Fruit fly (Drosophila melanogaster): Measurements from ENCODE around the gene GatC.

Gene GatC

dm6 chr2L:13807097-13807496 is 25.8 kb downstream of the GatC start:
- no peak for TF ChIP-seq CTCF (optimal IDR thresholded peaks at IDR 0.05)
- TF ChIP-seq CG8478 (optimal IDR thresholded peaks at IDR 0.05) = no peak

DNA sequence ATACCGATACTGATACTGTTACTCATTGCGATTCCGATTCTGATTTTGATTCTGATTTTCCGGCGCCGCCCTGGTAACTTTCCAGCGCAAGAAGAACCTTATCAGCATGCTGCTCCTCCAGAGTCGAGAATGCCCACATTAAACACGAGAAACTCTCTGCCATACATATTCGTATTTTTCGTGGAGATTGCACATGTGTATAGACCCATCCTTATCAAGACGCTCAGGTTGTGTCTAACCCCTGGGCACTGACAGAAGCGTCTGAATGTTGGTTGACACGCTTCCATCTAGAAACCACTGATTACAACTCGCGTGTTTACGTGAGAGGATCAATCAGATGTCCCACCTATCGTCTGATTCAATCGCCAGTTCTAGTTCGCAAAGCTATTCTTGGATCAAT is 27.7 kb downstream of the GatC start:
- TF ChIP-seq CTCF (optimal IDR thresholded peaks at IDR 0.05) (no peak), CG8478 (optimal IDR thresholded peaks at IDR 0.05) (no peak)

- TF ChIP-seq CG8478 (optimal IDR thresholded peaks at IDR 0.05) = no peak
These were observed 28.3 kb downstream of the GatC start for dm6 chr2L:13804561-13805067.

DNA sequence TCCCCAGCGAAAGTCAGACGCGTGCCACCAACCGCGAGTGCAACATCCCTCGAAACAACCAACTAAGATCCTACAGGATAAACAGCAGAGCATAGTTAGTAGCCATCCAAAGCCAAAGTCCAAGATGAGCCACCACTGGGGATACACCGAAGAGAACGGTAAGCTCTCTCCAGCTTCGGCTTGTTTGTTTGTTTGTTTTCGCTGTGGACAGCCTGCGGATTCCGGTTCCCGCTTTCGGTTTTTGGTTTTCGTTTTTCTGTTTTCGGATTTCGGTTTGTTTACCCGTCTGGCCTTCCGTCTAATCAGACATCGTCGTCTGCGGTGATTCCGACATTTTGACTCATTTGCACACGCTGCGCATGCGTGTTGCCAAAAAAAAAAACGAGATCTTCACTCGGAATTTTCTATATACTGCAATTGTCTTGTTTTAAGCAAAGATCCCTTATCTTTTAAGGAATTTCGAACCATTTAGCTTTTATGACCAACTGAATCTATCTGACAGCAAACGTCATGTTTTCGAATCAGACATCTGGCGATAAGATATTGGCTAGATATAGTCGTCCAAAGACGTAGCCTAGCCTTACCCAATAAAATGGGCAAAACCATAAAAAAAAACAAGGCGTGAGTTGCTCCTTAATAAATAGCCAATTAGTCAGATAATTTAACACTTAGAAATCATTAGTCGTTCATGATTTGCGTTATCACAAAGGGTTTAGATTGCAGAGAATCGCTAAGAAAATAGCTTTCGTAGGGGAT is 28.9 kb downstream of the GatC start:
- TF ChIP-seq CG8478 (optimal IDR thresholded peaks at IDR 0.05) (no peak), CTCF (optimal IDR thresholded peaks at IDR 0.05) (no peak)

DNA sequence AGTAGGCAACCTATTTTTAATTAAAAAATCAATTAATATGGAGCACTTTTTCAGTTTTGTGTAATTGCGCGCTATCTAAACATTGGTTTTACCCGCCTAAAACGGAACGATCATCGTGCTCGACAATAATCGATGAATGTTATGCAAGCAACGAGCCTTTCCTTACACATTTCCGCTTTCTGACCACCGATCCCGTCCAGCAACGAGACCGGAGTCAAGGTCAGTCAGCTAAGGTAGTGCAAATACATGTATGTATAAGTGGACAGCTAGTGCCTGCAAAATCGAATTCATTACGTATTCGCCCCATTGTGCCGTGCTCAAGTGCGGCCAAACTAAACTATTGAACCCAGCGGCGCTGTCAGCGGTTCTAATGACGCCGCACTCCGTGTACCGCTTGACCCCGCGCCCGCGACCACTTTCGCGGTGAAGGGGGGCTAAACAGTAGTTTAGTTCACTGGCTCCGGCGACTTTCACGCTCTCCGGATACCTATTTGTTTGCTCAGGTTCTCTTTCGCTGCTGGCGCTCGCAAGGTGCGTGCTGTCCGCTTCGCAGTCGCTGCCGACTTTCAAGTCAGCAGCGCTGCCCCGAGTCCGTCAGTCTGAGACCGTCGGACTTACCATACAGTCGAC is 29.8 kb downstream of the GatC start, which contains the start of gene CAH1:
CAH1 (plus strand) TSS at position 595 of the 630 bp plus-strand sequence.
- TF ChIP-seq CG8478 (optimal IDR thresholded peaks at IDR 0.05) = no peak
- TF ChIP-seq CTCF (optimal IDR thresholded peaks at IDR 0.05) = no peak

DNA sequence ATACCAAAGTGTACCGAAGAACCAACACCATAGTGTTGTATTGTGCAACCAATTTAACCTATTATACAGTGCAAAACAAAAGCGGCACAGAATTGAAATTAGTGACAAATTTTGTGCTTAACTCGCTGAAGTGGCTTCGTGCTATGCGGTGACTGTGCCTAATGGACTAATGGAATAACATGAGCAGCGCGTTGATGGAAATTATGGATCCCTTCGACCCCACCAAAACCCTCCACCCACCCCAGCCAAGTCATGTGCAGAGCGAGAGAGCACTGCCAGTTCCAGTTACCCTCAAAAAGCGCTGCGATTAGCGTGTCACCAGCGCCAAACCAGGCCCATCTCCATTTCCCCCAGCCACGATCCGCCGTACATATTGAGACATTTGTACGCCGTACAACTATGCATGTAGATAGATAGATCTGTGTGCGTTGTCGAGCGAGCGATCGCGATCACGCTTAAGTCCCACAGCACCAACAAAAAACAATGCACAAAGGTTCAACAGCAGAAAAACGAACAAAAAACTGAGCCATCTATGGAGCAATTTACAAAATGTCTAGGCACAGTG is 30.7 kb downstream of the GatC start:
- TF ChIP-seq CG8478 (optimal IDR thresholded peaks at IDR 0.05) (no peak), CTCF (optimal IDR thresholded peaks at IDR 0.05) (no peak)

DNA sequence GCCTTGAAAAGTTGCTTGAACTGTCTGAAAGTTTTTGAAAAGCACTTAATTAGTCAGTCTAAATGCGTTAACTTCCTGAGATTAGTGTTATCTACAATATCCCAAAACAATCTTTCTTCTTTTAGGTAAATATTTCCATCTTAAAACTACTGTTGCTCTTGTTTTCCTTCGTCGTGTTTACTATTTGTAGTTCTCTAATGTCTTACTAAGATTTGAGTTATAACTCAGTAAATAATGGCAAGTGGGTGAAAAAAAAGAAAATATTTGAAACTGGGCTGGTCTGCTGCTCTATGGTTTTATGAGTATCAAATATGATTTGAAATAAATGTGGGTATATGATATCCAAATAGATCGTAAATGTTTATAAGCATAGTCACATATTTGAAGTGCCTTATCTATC is 31.7 kb downstream of the GatC start:
- no peak for TF ChIP-seq CG8478 (optimal IDR thresholded peaks at IDR 0.05)
- no peak for TF ChIP-seq CTCF (optimal IDR thresholded peaks at IDR 0.05)

dm6 chr2L:13793405-13793804 is 39.5 kb downstream of the GatC start, which contains the start of gene Sec71:
TSS of gene Sec71 (plus strand) at chr2L:13793521.
- no peak for TF ChIP-seq CG8478 (optimal IDR thresholded peaks at IDR 0.05)
- no peak for TF ChIP-seq CTCF (optimal IDR thresholded peaks at IDR 0.05)

- TF ChIP-seq CG8478 (optimal IDR thresholded peaks at IDR 0.05) (no peak), CTCF (optimal IDR thresholded peaks at IDR 0.05) (no peak)
These were observed 42.2 kb downstream of the GatC start, which contains the start of gene CG16863 for dm6 chr2L:13790715-13791114. TSS of gene CG16863 (plus strand) at chr2L:13790959.

DNA sequence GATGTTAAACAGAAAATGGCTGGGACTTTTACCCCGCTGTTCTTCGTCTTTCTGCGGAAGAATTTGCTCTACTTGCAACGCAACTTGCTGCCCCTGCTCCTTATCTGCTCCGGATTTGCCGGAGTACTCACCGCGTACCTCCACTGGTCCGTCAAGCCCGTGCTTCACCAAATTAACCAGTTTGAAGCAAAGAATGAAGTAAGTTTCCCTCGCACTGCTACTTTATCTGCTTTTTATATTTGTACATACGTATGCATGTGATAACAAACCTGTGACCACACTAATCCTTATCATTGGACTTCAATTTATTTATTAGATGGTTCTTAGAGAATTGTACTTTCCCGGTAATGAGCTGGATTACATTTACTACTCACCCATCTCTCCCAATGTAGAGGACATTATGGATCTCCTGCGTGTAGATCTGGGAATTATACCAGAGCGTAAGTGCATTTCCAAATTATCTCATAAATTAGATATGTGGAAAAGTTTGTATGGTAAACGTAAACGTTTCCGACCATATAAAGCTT is 48.7 kb downstream of the GatC start, which contains the start of gene CG16890:
CG16890 (minus strand) TSS at position 184 of the 527 bp plus-strand sequence.
- no peak for TF ChIP-seq CG8478 (optimal IDR thresholded peaks at IDR 0.05)
- no peak for TF ChIP-seq CTCF (optimal IDR thresholded peaks at IDR 0.05)

DNA sequence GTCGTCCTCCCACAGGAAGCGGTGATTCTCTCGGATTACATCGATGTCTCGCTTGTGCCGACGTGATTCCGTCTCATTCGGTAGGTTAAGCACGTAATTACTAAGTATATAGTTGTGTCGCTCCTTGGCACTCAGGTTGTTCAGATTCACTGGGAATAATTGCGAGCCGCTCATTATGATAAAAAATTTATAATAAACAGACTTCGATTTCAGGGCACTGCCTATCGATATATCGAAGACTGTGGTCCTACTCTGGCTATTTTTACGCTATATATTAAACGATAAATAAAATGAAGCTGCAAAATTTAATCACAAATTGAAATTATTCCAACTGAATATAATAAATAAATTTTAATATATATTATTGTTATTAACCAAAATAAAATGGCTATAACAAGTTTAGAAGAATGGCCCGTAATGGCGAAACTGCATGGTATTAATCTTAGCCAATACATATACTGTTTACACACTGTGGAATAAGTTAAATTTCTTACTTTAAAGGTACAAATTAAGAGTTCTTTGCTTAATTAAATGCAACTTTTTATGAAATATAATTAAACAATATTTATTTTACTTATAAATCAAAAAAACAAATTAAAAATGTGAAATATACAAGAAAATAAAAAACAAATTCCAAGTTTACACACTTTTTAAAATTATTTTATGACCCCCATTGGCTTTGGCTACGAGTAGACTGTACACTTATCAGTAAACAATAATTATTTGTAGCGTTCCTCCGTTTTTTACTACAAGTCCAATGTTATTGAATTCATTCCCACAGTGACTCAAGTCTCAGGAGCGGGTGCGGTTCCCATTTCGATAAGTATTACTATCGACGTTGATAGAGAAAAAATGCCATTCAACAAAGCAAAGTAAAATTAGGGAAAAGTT is 49.4 kb downstream of the GatC start, which contains the start of gene Eato:
Eato (plus strand) TSS at position 821 of the 891 bp plus-strand sequence.
- TF ChIP-seq CG8478 (optimal IDR thresholded peaks at IDR 0.05) (no peak), CTCF (optimal IDR thresholded peaks at IDR 0.05) (no peak)
